Fruit fly (Drosophila melanogaster) whole organism, embryonic: ENCODE data around the gene CG1463.

Experiments used
- B-H2 ChIP-seq: fragments of 200-800 bp; sonication (Bioruptor generic); optimal IDR thresholded peaks from 2 replicates; lab custom pipeline; 2018; ENCODE audit warnings: missing biosample characterization, mild to moderate bottlenecking, missing genetic modification characterization
- CG10209 ChIP-seq: fragments of 200-800 bp; sonication (Bioruptor generic); optimal IDR thresholded peaks from 3 replicates; lab custom pipeline; 2017; ENCODE audit warnings: missing biosample characterization, mild to moderate bottlenecking, missing genetic modification characterization, missing genetic modification reagents
- CG10565 ChIP-seq: fragments of 200-800 bp; sonication (Bioruptor generic); optimal IDR thresholded peaks from 3 replicates; lab custom pipeline; 2016; ENCODE audit warnings: missing biosample characterization, mild to moderate bottlenecking, missing genetic modification characterization
- CG1603 ChIP-seq: fragments of 200-800 bp; sonication (Bioruptor generic); optimal IDR thresholded peaks from 2 replicates; lab custom pipeline; 2019; ENCODE audit warnings: missing biosample characterization, mild to moderate bottlenecking, missing genetic modification characterization, moderate library complexity
- CG17328 ChIP-seq: fragments of 200-800 bp; sonication (Bioruptor generic); IDR thresholded peaks from 2 replicates; pipeline ENCODE4 v1.3.6; 2022; ENCODE audit warnings: missing biosample characterization, missing genetic modification characterization
- CG17829 ChIP-seq: fragments of 200-800 bp; optimal IDR thresholded peaks from 2 replicates; lab custom pipeline; 2019; ENCODE audit warnings: missing biosample characterization, mild to moderate bottlenecking, missing genetic modification characterization, moderate library complexity
- CG18262 ChIP-seq: fragments of 200-800 bp; optimal IDR thresholded peaks from 3 replicates; lab custom pipeline; 2019; ENCODE audit warnings: missing biosample characterization, mild to moderate bottlenecking, missing genetic modification characterization, moderate library complexity
- CG30403 ChIP-seq: fragments of 200-800 bp; sonication (Bioruptor generic); optimal IDR thresholded peaks from 3 replicates; lab custom pipeline; 2016; ENCODE audit warnings: missing biosample characterization, missing genetic modification characterization
- CG30431 ChIP-seq: fragments of 200-800 bp; sonication (Bioruptor generic); optimal IDR thresholded peaks from 2 replicates; lab custom pipeline; 2017; ENCODE audit warnings: missing biosample characterization, missing genetic modification characterization
- CG6689 ChIP-seq: fragments of 200-800 bp; sonication (Bioruptor generic); IDR thresholded peaks from 2 replicates; pipeline ENCODE4 v1.3.6; 2022; ENCODE audit warnings: missing biosample characterization, missing genetic modification characterization
- CG7928 ChIP-seq: fragments of 200-800 bp; sonication (Bioruptor generic); optimal IDR thresholded peaks from 2 replicates; lab custom pipeline; 2017; ENCODE audit warnings: missing biosample characterization, mild to moderate bottlenecking, missing genetic modification characterization
- CG8924 ChIP-seq: fragments of 200-800 bp; optimal IDR thresholded peaks from 3 replicates; lab custom pipeline; 2019; ENCODE audit warnings: missing biosample characterization, mild to moderate bottlenecking, missing genetic modification characterization, moderate library complexity
- CG9797 ChIP-seq: fragments of 200-800 bp; sonication (Bioruptor generic); optimal IDR thresholded peaks from 3 replicates; lab custom pipeline; 2018; ENCODE audit warnings: missing biosample characterization, mild to moderate bottlenecking, missing genetic modification characterization
- CHES-1-like ChIP-seq: fragments of 200-800 bp; sonication (Bioruptor generic); optimal IDR thresholded peaks from 2 replicates; lab custom pipeline; 2016; ENCODE audit warnings: missing biosample characterization, missing genetic modification characterization
- CoRest ChIP-seq: fragments of 200-800 bp; sonication (Bioruptor generic); optimal IDR thresholded peaks from 3 replicates; lab custom pipeline; 2018; ENCODE audit warnings: missing biosample characterization, mild to moderate bottlenecking, missing genetic modification characterization, moderate library complexity
- CrebB ChIP-seq: fragments of 200-800 bp; sonication (Bioruptor generic); optimal IDR thresholded peaks from 3 replicates; lab custom pipeline; 2018; ENCODE audit warnings: missing biosample characterization, mild to moderate bottlenecking, missing genetic modification characterization
- D ChIP-seq, 2 experiments: fragments of 200-800 bp in 1 of 2; fragments of >200 bp in 1 of 2; sonication (Bioruptor generic) in 1 of 2; optimal IDR thresholded peaks; 2 replicates in 1 of 2; 3 replicates in 1 of 2; lab custom pipeline; 2017; ENCODE audit warnings: mild to moderate bottlenecking in 1 of 2, missing biosample characterization in 1 of 2, missing genetic modification characterization in 1 of 2, missing genetic modification reagents in 1 of 2
- D19B ChIP-seq: fragments of 200-800 bp; sonication (Bioruptor generic); optimal IDR thresholded peaks from 2 replicates; lab custom pipeline; 2017; ENCODE audit warnings: missing biosample characterization, mild to moderate bottlenecking, missing genetic modification characterization
- Elba2 ChIP-seq: fragments of 200-800 bp; sonication (Bioruptor generic); optimal IDR thresholded peaks from 3 replicates; lab custom pipeline; 2016; ENCODE audit warnings: missing biosample characterization, missing genetic modification characterization
- H15 ChIP-seq: fragments of 200-800 bp; sonication (Bioruptor generic); IDR thresholded peaks from 3 replicates; pipeline ENCODE4 v1.3.6; 2022; ENCODE audit warnings: missing biosample characterization, missing genetic modification characterization
- HLH3B ChIP-seq: fragments of 200-800 bp; sonication (Bioruptor generic); IDR thresholded peaks from 2 replicates; pipeline ENCODE4 v1.3.6; 2022; ENCODE audit warnings: missing biosample characterization, missing genetic modification characterization
- Med ChIP-seq: fragments of 200-800 bp; sonication (Bioruptor generic); peaks from one replicate; lab custom pipeline; 2016; ENCODE audit warnings: missing biosample characterization, missing genetic modification characterization, mild to moderate bottlenecking, inconsistent platforms, moderate library complexity
- Pdp1 ChIP-seq, 2 experiments: fragments of 200-800 bp; sonication (Bioruptor generic); optimal IDR thresholded peaks; 3 replicates each; lab custom pipeline; 2016; ENCODE audit warnings: missing biosample characterization in 2 of 2, missing genetic modification characterization in 2 of 2, mild to moderate bottlenecking in 1 of 2, moderate library complexity in 1 of 2
- Scr ChIP-seq: fragments of 200-800 bp; sonication (Bioruptor generic); IDR thresholded peaks from 2 replicates; pipeline ENCODE4 v1.3.6; 2022; ENCODE audit warnings: missing biosample characterization, missing genetic modification characterization; ENCODE audit not compliant: partially characterized antibody
- bsh ChIP-seq, 2 experiments: fragments of 200-800 bp; sonication (Bioruptor generic); optimal IDR thresholded peaks; 2 replicates each; lab custom pipeline; 2017 to 2018; ENCODE audit warnings: mild to moderate bottlenecking in 2 of 2, missing biosample characterization in 2 of 2, missing genetic modification characterization in 2 of 2, moderate library complexity in 1 of 2
- ci ChIP-seq: fragments of 200-800 bp; sonication (Bioruptor generic); IDR thresholded peaks from 3 replicates; pipeline ENCODE4 v1.3.6; 2022; ENCODE audit warnings: missing biosample characterization, missing genetic modification characterization
- crol ChIP-seq: fragments of 200-800 bp; sonication (Bioruptor generic); IDR thresholded peaks from 2 replicates; pipeline ENCODE4 v1.3.6; 2022; ENCODE audit warnings: missing biosample characterization, missing genetic modification characterization
- ftz-f1 ChIP-seq: fragments of 200-800 bp; sonication (Bioruptor generic); optimal IDR thresholded peaks from 2 replicates; lab custom pipeline; 2016; ENCODE audit warnings: missing biosample characterization, missing genetic modification characterization
- gcm ChIP-seq: fragments of 200-800 bp; sonication (Bioruptor generic); optimal IDR thresholded peaks from 2 replicates; lab custom pipeline; 2019; ENCODE audit warnings: missing biosample characterization, mild to moderate bottlenecking, missing genetic modification characterization, moderate library complexity
- kni ChIP-seq: fragments of 200-800 bp; sonication (Bioruptor generic); optimal IDR thresholded peaks from 3 replicates; lab custom pipeline; 2017; ENCODE audit warnings: mild to moderate bottlenecking, missing biosample characterization, missing genetic modification reagents, missing genetic modification characterization
- luna ChIP-seq: fragments of 200-800 bp; sonication (Bioruptor generic); optimal IDR thresholded peaks from 2 replicates; lab custom pipeline; 2016; ENCODE audit warnings: missing biosample characterization, missing genetic modification characterization
- mirr ChIP-seq: fragments of 200-800 bp; sonication (Bioruptor generic); optimal IDR thresholded peaks from 3 replicates; lab custom pipeline; 2018; ENCODE audit warnings: missing biosample characterization, mild to moderate bottlenecking, missing genetic modification characterization
- mld ChIP-seq: fragments of 200-800 bp; sonication (Bioruptor generic); IDR thresholded peaks from 3 replicates; pipeline ENCODE4 v1.3.6; 2022; ENCODE audit warnings: missing biosample characterization, missing genetic modification characterization; ENCODE audit not compliant: partially characterized antibody
- nerfin-2 ChIP-seq: fragments of 200-800 bp; sonication (Bioruptor generic); IDR thresholded peaks from 2 replicates; pipeline ENCODE4 v1.3.6; 2022; ENCODE audit warnings: missing biosample characterization, missing genetic modification characterization; ENCODE audit not compliant: partially characterized antibody
- nmo ChIP-seq: fragments of 200-800 bp; sonication (Bioruptor generic); optimal IDR thresholded peaks from 2 replicates; lab custom pipeline; 2018; ENCODE audit warnings: missing biosample characterization, mild to moderate bottlenecking, missing genetic modification characterization, moderate library complexity
- oc ChIP-seq: fragments of 200-800 bp; sonication (Bioruptor generic); optimal IDR thresholded peaks from 2 replicates; lab custom pipeline; 2018; ENCODE audit warnings: missing biosample characterization, mild to moderate bottlenecking, missing genetic modification characterization, moderate library complexity
- onecut ChIP-seq: fragments of 200-800 bp; sonication (Bioruptor generic); IDR thresholded peaks from 2 replicates; pipeline ENCODE4 v1.3.6; 2022; ENCODE audit warnings: missing biosample characterization, missing genetic modification characterization
- pros ChIP-seq: fragments of 200-800 bp; sonication (Bioruptor generic); optimal IDR thresholded peaks from 3 replicates; lab custom pipeline; 2019; ENCODE audit warnings: missing biosample characterization, mild to moderate bottlenecking, missing genetic modification characterization, moderate library complexity
- rib ChIP-seq: fragments of 200-800 bp; sonication (Bioruptor generic); IDR thresholded peaks from 2 replicates; pipeline ENCODE4 v1.3.6; 2022; ENCODE audit warnings: missing biosample characterization, missing genetic modification characterization
- row ChIP-seq: fragments of 200-800 bp; sonication (Bioruptor generic); IDR thresholded peaks from 3 replicates; pipeline ENCODE4 v1.3.6; 2022; ENCODE audit warnings: missing biosample characterization, missing genetic modification characterization
- salm ChIP-seq: fragments of 200-800 bp; sonication (Bioruptor generic); optimal IDR thresholded peaks from 2 replicates; lab custom pipeline; 2018; ENCODE audit warnings: missing biosample characterization, mild to moderate bottlenecking, missing genetic modification characterization
- sd ChIP-seq: fragments of 200-800 bp; sonication (Bioruptor generic); optimal IDR thresholded peaks from 3 replicates; lab custom pipeline; 2018; ENCODE audit warnings: missing biosample characterization, mild to moderate bottlenecking, missing genetic modification characterization, moderate library complexity
- sens-2 ChIP-seq: fragments of 200-800 bp; sonication (Bioruptor generic); IDR thresholded peaks from 2 replicates; pipeline ENCODE4 v1.3.6; 2022; ENCODE audit warnings: missing biosample characterization, missing genetic modification characterization
- sna ChIP-seq: fragments of 200-800 bp; sonication (Bioruptor generic); IDR thresholded peaks from 2 replicates; pipeline ENCODE4 v1.3.6; 2022; ENCODE audit warnings: missing biosample characterization, missing genetic modification characterization; ENCODE audit not compliant: partially characterized antibody
- so ChIP-seq: fragments of 200-800 bp; sonication (Bioruptor generic); IDR thresholded peaks from 3 replicates; pipeline ENCODE4 v1.3.6; 2022; ENCODE audit warnings: missing biosample characterization, missing genetic modification characterization
- stwl ChIP-seq: fragments of 200-800 bp; sonication (Bioruptor generic); optimal IDR thresholded peaks from 3 replicates; lab custom pipeline; 2018; ENCODE audit warnings: missing biosample characterization, mild to moderate bottlenecking, missing genetic modification characterization, moderate library complexity
- zen2 ChIP-seq: fragments of 200-800 bp; sonication (Bioruptor generic); IDR thresholded peaks from 3 replicates; pipeline ENCODE4 v1.3.6; 2022; ENCODE audit warnings: missing biosample characterization, missing genetic modification characterization; ENCODE audit not compliant: partially characterized antibody
- zfh2 ChIP-seq: fragments of 200-800 bp; sonication (Bioruptor generic); optimal IDR thresholded peaks from 2 replicates; lab custom pipeline; 2016; ENCODE audit warnings: missing biosample characterization, missing genetic modification characterization

Gene CG1463

DNA sequence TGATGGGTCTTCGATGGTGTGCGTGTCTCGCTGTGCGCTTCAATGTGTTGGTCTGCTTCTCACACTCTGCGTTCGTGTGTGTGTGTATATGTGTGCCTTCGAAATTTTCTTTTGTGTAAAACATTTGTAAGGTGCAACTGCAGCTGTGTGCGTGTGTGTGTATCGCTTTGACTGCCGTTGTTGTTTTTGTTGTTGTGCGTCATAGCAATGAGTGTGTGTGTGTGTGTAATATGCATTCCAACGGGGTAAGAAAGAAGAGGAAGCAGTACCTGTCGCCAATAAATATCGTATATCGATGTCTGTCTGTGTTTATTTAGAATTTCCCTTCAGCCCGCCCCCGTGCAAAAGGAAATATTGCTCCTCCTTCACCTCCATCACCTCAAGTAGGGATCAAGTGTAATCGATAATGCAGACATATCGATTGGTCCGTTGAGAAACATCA is 42.8 kb upstream of the CG1463 start (continued):
- TF ChIP-seq row (GFP tag; lab: Robert Waterston, UW) (peak; percentile 8; the same call in 1 of the 3 replicates), CG30431 (GFP tag; lab: Kevin White, UChicago) (no peak), CG8924 (tag; lab: Kevin White, UChicago) (peak; percentile 59), oc (tag; lab: Kevin White, UChicago) (peak; percentile 6), Pdp1 (GFP tag; optimal IDR thresholded peaks at IDR 0.05; lab: Kevin White, UChicago) (peak in 1 of 2 experiments; percentile 15), CG9797 (GFP tag; lab: Kevin White, UChicago) (no peak), so (GFP tag; lab: Robert Waterston, UW) (peak; percentile 31; the same call in 1 of the 3 replicates), Scr (GFP tag; lab: Robert Waterston, UW) (peak; percentile 56), pros (GFP tag; lab: Kevin White, UChicago) (peak; percentile 85), sna (peak; percentile 56; the same call in 1 of the 2 replicates), CG30403 (GFP tag; lab: Kevin White, UChicago) (no peak), B-H2 (GFP tag; lab: Kevin White, UChicago) (peak; percentile 12), Elba2 (peak; percentile 34), HLH3B (GFP tag; lab: Robert Waterston, UW) (0 out of 2 replicates have a peak, but pooled peaks have one; percentile 8), onecut (GFP tag; lab: Robert Waterston, UW) (peak; percentile 64), CG10209 (no peak), rib (peak; percentile 43; the same call in 1 of the 2 replicates), salm (peak; percentile 3), luna (GFP tag; lab: Kevin White, UChicago) (no peak), CG18262 (tag; lab: Kevin White, UChicago) (no peak), crol (GFP tag; lab: Robert Waterston, UW) (peak; percentile 90), CG7928 (GFP tag; lab: Kevin White, UChicago) (no peak), H15 (GFP tag; lab: Robert Waterston, UW) (no peak), mld (GFP tag; lab: Robert Waterston, UW) (0 out of 3 replicates have a peak, but pooled peaks have one; percentile 47), sens-2 (GFP tag; lab: Robert Waterston, UW) (no peak), sd (tag; lab: Kevin White, UChicago) (peak; percentile 95), ci (GFP tag; lab: Robert Waterston, UW) (peak; percentile 63; the same call in 2 of the 3 replicates), CG6689 (no peak), ftz-f1 (GFP tag; lab: Kevin White, UChicago) (no peak), CG1603 (peak; percentile 36), nerfin-2 (GFP tag; lab: Robert Waterston, UW) (peak; percentile 66), D (optimal IDR thresholded peaks at IDR 0.05; lab: Kevin White, UChicago) (peak; percentile 54), D (GFP tag; optimal IDR thresholded peaks at IDR 0.05; lab: Kevin White, UChicago) (no peak), D19B (GFP tag; lab: Kevin White, UChicago) (no peak), kni (peak; percentile 46), Med (peak; percentile 83), bsh (GFP tag; optimal IDR thresholded peaks at IDR 0.05; lab: Kevin White, UChicago) (no peak), zfh2 (no peak), stwl (tag; lab: Kevin White, UChicago) (peak; percentile 75), mirr (GFP tag; lab: Kevin White, UChicago) (peak; percentile 31), CrebB (tag; lab: Kevin White, UChicago) (peak; percentile 26), CG17829 (tag; lab: Kevin White, UChicago) (peak; percentile 54), nmo (peak; percentile 26), CG10565 (GFP tag; lab: Kevin White, UChicago) (no peak), gcm (peak; percentile 4), CHES-1-like (GFP tag; lab: Kevin White, UChicago) (peak; percentile 47), CG17328 (no peak), CoRest (tag; lab: Kevin White, UChicago) (peak; percentile 6), zen2 (GFP tag; lab: Robert Waterston, UW) (0 out of 3 replicates have a peak, but pooled peaks have one; percentile 18)
- TF ChIP-seq, all 482 proteins: peak for 103
